Fruit fly (Drosophila melanogaster): ENCODE measurements around the gene CG15599.

Gene CG15599

DNA sequence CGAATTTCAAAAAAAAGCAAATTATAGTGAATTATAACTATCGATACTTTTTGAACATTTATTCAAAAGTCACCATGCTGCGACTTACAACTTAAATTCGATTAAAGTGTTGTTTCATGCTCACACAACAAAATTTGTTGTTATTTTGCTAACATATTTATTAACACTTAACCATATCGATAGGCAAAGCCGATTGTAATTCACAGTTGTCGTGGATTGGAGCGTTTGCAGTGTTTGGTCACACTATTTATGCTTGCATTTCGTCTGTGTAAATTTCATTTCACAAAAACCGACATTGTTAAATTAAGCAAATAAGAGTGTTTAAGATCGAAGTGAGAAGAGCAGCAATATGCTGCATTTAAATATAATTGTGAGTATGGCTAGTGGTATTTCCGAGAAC, 23.8 kb upstream of the CG15599 start, which contains the start of gene HUWE1 (continued):
- TF ChIP-seq emc (GFP tag; optimal IDR thresholded peaks at IDR 0.05) (no peak), B-H2 (GFP tag; optimal IDR thresholded peaks at IDR 0.05) (no peak), Eip74EF (GFP tag; optimal IDR thresholded peaks at IDR 0.05) (no peak), amos (GFP tag; IDR thresholded peaks at IDR 0.05; ENCODE audit: partially characterized antibody) (peak; percentile 84), HLH54F (GFP tag; optimal IDR thresholded peaks at IDR 0.05) (peak; percentile 34), gcm2 (GFP tag; optimal IDR thresholded peaks at IDR 0.05) (no peak), hth (optimal IDR thresholded peaks at IDR 0.05) (no peak), lab (GFP tag; optimal IDR thresholded peaks at IDR 0.05) (no peak), Opbp (GFP tag; IDR thresholded peaks at IDR 0.05; ENCODE audit: partially characterized antibody) (peak; percentile 81), lov (optimal IDR thresholded peaks at IDR 0.05) (no peak), lov (GFP tag; IDR thresholded peaks at IDR 0.05) (no peak), grn (GFP tag; optimal IDR thresholded peaks at IDR 0.05) (no peak), dm (GFP tag; optimal IDR thresholded peaks at IDR 0.05) (peak; percentile 63), Trl (optimal IDR thresholded peaks at IDR 0.05) (no peak), Trl (GFP tag; optimal IDR thresholded peaks at IDR 0.05) (no peak), CG7786 (GFP tag; optimal IDR thresholded peaks at IDR 0.05) (peak; percentile 14), Awh (GFP tag; IDR thresholded peaks at IDR 0.05) (no peak), CG12299 (tag; optimal IDR thresholded peaks at IDR 0.05) (peak; percentile 32), Elba2 (GFP tag; optimal IDR thresholded peaks at IDR 0.05) (no peak), knrl (GFP tag; IDR thresholded peaks at IDR 0.05; ENCODE audit: partially characterized antibody) (peak; percentile 82), inv (GFP tag; IDR thresholded peaks at IDR 0.05; ENCODE audit: partially characterized antibody) (peak; percentile 72), Antp (GFP tag; optimal IDR thresholded peaks at IDR 0.05) (no peak), CG13287 (GFP tag; IDR thresholded peaks at IDR 0.05; ENCODE audit: partially characterized antibody) (peak; percentile 89), CG13624 (GFP tag; optimal IDR thresholded peaks at IDR 0.05) (peak; percentile 40), CG2875 (GFP tag; optimal IDR thresholded peaks at IDR 0.05) (no peak), ac (GFP tag; optimal IDR thresholded peaks at IDR 0.05) (no peak), NFAT (GFP tag; IDR thresholded peaks at IDR 0.05) (no peak), CG9727 (GFP tag; optimal IDR thresholded peaks at IDR 0.05) (no peak), CG14014 (GFP tag; IDR thresholded peaks at IDR 0.05) (no peak), Sry-δ (GFP tag; optimal IDR thresholded peaks at IDR 0.05) (peak; percentile 85), MBD-R2 (GFP tag; IDR thresholded peaks at IDR 0.05) (peak; percentile 56), D19B (GFP tag; optimal IDR thresholded peaks at IDR 0.05) (no peak), sd (tag; optimal IDR thresholded peaks at IDR 0.05) (no peak), prd (optimal IDR thresholded peaks at IDR 0.05) (no peak), prd (GFP tag; IDR thresholded peaks at IDR 0.05) (no peak), CG1233 (GFP tag; optimal IDR thresholded peaks at IDR 0.05) (no peak), Abd-B (GFP tag; optimal IDR thresholded peaks at IDR 0.05) (peak; percentile 34), grau (tag; optimal IDR thresholded peaks at IDR 0.05) (peak; percentile 19), CG34376 (GFP tag; optimal IDR thresholded peaks at IDR 0.05) (no peak), CG17385 (GFP tag; optimal IDR thresholded peaks at IDR 0.05) (no peak), CG12769 (tag; optimal IDR thresholded peaks at IDR 0.05) (no peak), CG5180 (GFP tag; optimal IDR thresholded peaks at IDR 0.05) (no peak), CG14860 (GFP tag; IDR thresholded peaks at IDR 0.05; ENCODE audit: partially characterized antibody) (peak; percentile 60), peb (GFP tag; IDR thresholded peaks at IDR 0.05) (no peak), chinmo (GFP tag; IDR thresholded peaks at IDR 0.05; ENCODE audit: partially characterized antibody) (peak; percentile 88; the same call in 3 of the 4 replicates), Doc3 (GFP tag; IDR thresholded peaks at IDR 0.05; ENCODE audit: partially characterized antibody) (peak; percentile 71), CHES-1-like (GFP tag; optimal IDR thresholded peaks at IDR 0.05) (peak; percentile 43), CG7271 (tag; optimal IDR thresholded peaks at IDR 0.05) (no peak), CG1024 (GFP tag; IDR thresholded peaks at IDR 0.05) (no peak), MESR4 (GFP tag; optimal IDR thresholded peaks at IDR 0.05) (peak; percentile 82), ase (GFP tag; IDR thresholded peaks at IDR 0.05) (no peak)

Measured in whole organism, embryonic.